Worm (Caenorhabditis elegans) whole organism, L2 larva: ENCODE results near the gene W02H5.19.

ENCODE experiments used
- C34F6.9 ChIP-seq: fragments of 150-350 bp; optimal IDR thresholded peaks from 2 replicates; lab custom pipeline; 2014; ENCODE audit warnings: missing biosample characterization, missing genetic modification characterization
- F13H6.1 ChIP-seq: sonication (generic microtip); optimal IDR thresholded peaks from 2 replicates; lab custom pipeline; 2016; ENCODE audit warnings: missing genetic modification characterization, missing compliant biosample characterization
- R02D3.7 ChIP-seq: fragments of 150-350 bp; optimal IDR thresholded peaks from 2 replicates; lab custom pipeline; 2014; ENCODE audit warnings: missing biosample characterization, missing genetic modification characterization
- Y55F3AM.14 ChIP-seq: fragments of 200-800 bp; sonication (Bioruptor generic); optimal IDR thresholded peaks from 2 replicates; lab custom pipeline; 2018; ENCODE audit warnings: mild to moderate bottlenecking, missing genetic modification characterization, missing compliant biosample characterization
- ZK546.5 ChIP-seq: sonication (generic microtip); optimal IDR thresholded peaks from 2 replicates; lab custom pipeline; 2017; ENCODE audit warnings: missing biosample characterization, missing genetic modification characterization
- alr-1 ChIP-seq: fragments of 150-350 bp; optimal IDR thresholded peaks from 2 replicates; lab custom pipeline; 2014; ENCODE audit warnings: missing biosample characterization, missing genetic modification characterization
- aly-2 ChIP-seq: fragments of 150-350 bp; optimal IDR thresholded peaks from 2 replicates; lab custom pipeline; 2014; ENCODE audit warnings: missing biosample characterization, missing genetic modification characterization
- ama-1 ChIP-seq: fragments of 150-350 bp; optimal IDR thresholded peaks from 2 replicates; lab custom pipeline; 2018; ENCODE audit warnings: inconsistent platforms
- blmp-1 ChIP-seq: sonication (generic microtip); optimal IDR thresholded peaks from 2 replicates; lab custom pipeline; 2017; ENCODE audit warnings: missing genetic modification characterization, mild to moderate bottlenecking, missing compliant biosample characterization, antibody characterized with exemption, moderate library complexity; ENCODE audit not compliant: insufficient read depth
- ceh-16 ChIP-seq: fragments of 150-350 bp; optimal IDR thresholded peaks from 2 replicates; lab custom pipeline; 2014; ENCODE audit warnings: missing biosample characterization, missing genetic modification characterization
- ceh-82 ChIP-seq: fragments of 150-350 bp; optimal IDR thresholded peaks from 2 replicates; lab custom pipeline; 2014; ENCODE audit warnings: missing biosample characterization, missing genetic modification characterization
- crh-2 ChIP-seq: sonication (generic microtip); optimal IDR thresholded peaks from 2 replicates; lab custom pipeline; 2017; ENCODE audit warnings: missing biosample characterization, missing genetic modification characterization
- dmd-4 ChIP-seq: sonication (generic microtip); optimal IDR thresholded peaks from 2 replicates; lab custom pipeline; 2017; ENCODE audit warnings: missing biosample characterization, missing genetic modification characterization
- egl-27 ChIP-seq: sonication (generic microtip); optimal IDR thresholded peaks from 3 replicates; lab custom pipeline; 2017; ENCODE audit warnings: missing biosample characterization, missing genetic modification reagents, missing genetic modification characterization
- elt-1 ChIP-seq: fragments of 150-350 bp; optimal IDR thresholded peaks from 2 replicates; lab custom pipeline; 2014; ENCODE audit warnings: missing biosample characterization, missing genetic modification characterization
- elt-3 ChIP-seq: sonication (generic microtip); optimal IDR thresholded peaks from 2 replicates; lab custom pipeline; 2017; ENCODE audit warnings: missing biosample characterization, missing genetic modification characterization
- fos-1 ChIP-seq: fragments of 150-350 bp; optimal IDR thresholded peaks from 2 replicates; lab custom pipeline; 2014; ENCODE audit warnings: missing biosample characterization, missing genetic modification characterization
- gmeb-1 ChIP-seq: fragments of 150-350 bp; optimal IDR thresholded peaks from 2 replicates; lab custom pipeline; 2014; ENCODE audit warnings: missing biosample characterization, missing genetic modification characterization
- lin-11 ChIP-seq: fragments of 150-350 bp; sonication (generic microtip); optimal IDR thresholded peaks from 2 replicates; lab custom pipeline; 2014; ENCODE audit warnings: missing biosample characterization, missing genetic modification characterization, inconsistent platforms, mixed read lengths
- lin-13 ChIP-seq: fragments of 150-350 bp; optimal IDR thresholded peaks from 2 replicates; lab custom pipeline; 2014; ENCODE audit warnings: missing biosample characterization, missing genetic modification reagents, missing genetic modification characterization
- lin-39 ChIP-seq: fragments of 150-350 bp; optimal IDR thresholded peaks from 2 replicates; lab custom pipeline; 2014; ENCODE audit warnings: missing biosample characterization, missing genetic modification reagents, missing genetic modification characterization
- lsy-2 ChIP-seq, 2 experiments: fragments of 150-350 bp in 1 of 2; sonication (generic microtip) in 1 of 2; optimal IDR thresholded peaks; 2 replicates each; lab custom pipeline; 2014 to 2017; ENCODE audit warnings: missing biosample characterization in 2 of 2, missing genetic modification characterization in 2 of 2
- mab-5 ChIP-seq: fragments of 150-350 bp; optimal IDR thresholded peaks from 2 replicates; lab custom pipeline; 2014; ENCODE audit warnings: missing biosample characterization, missing genetic modification characterization
- mbf-1 ChIP-seq: sonication (generic microtip); optimal IDR thresholded peaks from 2 replicates; lab custom pipeline; 2017; ENCODE audit warnings: missing biosample characterization, missing genetic modification characterization
- mdl-1 ChIP-seq, 2 experiments: fragments of 150-350 bp in 1 of 2; sonication (generic microtip) in 1 of 2; optimal IDR thresholded peaks; 2 replicates each; lab custom pipeline; 2017; ENCODE audit warnings: missing biosample characterization in 2 of 2, missing genetic modification characterization in 2 of 2
- nhr-10 ChIP-seq: sonication (generic microtip); optimal IDR thresholded peaks from 2 replicates; lab custom pipeline; 2017; ENCODE audit warnings: missing biosample characterization, missing genetic modification characterization
- nhr-11 ChIP-seq: fragments of 150-350 bp; optimal IDR thresholded peaks from 2 replicates; lab custom pipeline; 2014; ENCODE audit warnings: missing biosample characterization, missing genetic modification characterization
- nhr-12 ChIP-seq: fragments of 150-350 bp; optimal IDR thresholded peaks from 2 replicates; lab custom pipeline; 2014; ENCODE audit warnings: missing biosample characterization, missing genetic modification characterization
- nhr-129 ChIP-seq: fragments of 150-350 bp; optimal IDR thresholded peaks from 2 replicates; lab custom pipeline; 2014; ENCODE audit warnings: missing biosample characterization, missing genetic modification characterization
- nhr-21 ChIP-seq: fragments of 150-350 bp; optimal IDR thresholded peaks from 2 replicates; lab custom pipeline; 2014; ENCODE audit warnings: missing biosample characterization, missing genetic modification characterization
- nhr-23 ChIP-seq: fragments of 150-350 bp; optimal IDR thresholded peaks from 2 replicates; lab custom pipeline; 2014; ENCODE audit warnings: missing biosample characterization, missing genetic modification reagents, missing genetic modification characterization
- nhr-237 ChIP-seq: fragments of 150-350 bp; optimal IDR thresholded peaks from 2 replicates; lab custom pipeline; 2014; ENCODE audit warnings: missing biosample characterization, missing genetic modification characterization
- nhr-25 ChIP-seq: fragments of 150-350 bp; sonication (generic microtip); optimal IDR thresholded peaks from 3 replicates; lab custom pipeline; 2014; ENCODE audit warnings: missing biosample characterization, missing genetic modification characterization
- nhr-6 ChIP-seq: fragments of 150-350 bp; optimal IDR thresholded peaks from 2 replicates; lab custom pipeline; 2014; ENCODE audit warnings: missing biosample characterization, missing genetic modification characterization
- nhr-77 ChIP-seq: fragments of 150-350 bp; optimal IDR thresholded peaks from 2 replicates; lab custom pipeline; 2014; ENCODE audit warnings: missing biosample characterization, missing genetic modification characterization
- peb-1 ChIP-seq: fragments of 150-350 bp; optimal IDR thresholded peaks from 2 replicates; lab custom pipeline; 2014; ENCODE audit warnings: missing biosample characterization, missing genetic modification characterization
- sem-4 ChIP-seq: fragments of 150-350 bp; optimal IDR thresholded peaks from 2 replicates; lab custom pipeline; 2014; ENCODE audit warnings: missing biosample characterization, missing genetic modification reagents, missing genetic modification characterization
- skn-1 ChIP-seq: sonication (generic microtip); optimal IDR thresholded peaks from 2 replicates; lab custom pipeline; 2017; ENCODE audit warnings: missing biosample characterization, missing genetic modification characterization
- sma-3 ChIP-seq: sonication (generic microtip); optimal IDR thresholded peaks from 2 replicates; lab custom pipeline; 2016; ENCODE audit warnings: missing genetic modification reagents, missing genetic modification characterization, missing compliant biosample characterization
- sma-9 ChIP-seq, 2 experiments: fragments of 150-350 bp in 1 of 2; sonication (generic microtip) in 1 of 2; optimal IDR thresholded peaks; 2 replicates each; lab custom pipeline; 2014 to 2016; ENCODE audit warnings: missing genetic modification characterization in 2 of 2, mild to moderate bottlenecking in 1 of 2, missing biosample characterization in 1 of 2, missing compliant biosample characterization in 1 of 2, missing genetic modification reagents in 1 of 2, moderate library complexity in 1 of 2
- snpc-4 ChIP-seq: fragments of 150-350 bp; optimal IDR thresholded peaks from 2 replicates; lab custom pipeline; 2014; ENCODE audit warnings: missing biosample characterization, missing genetic modification characterization
- unc-39 ChIP-seq: fragments of 150-350 bp; optimal IDR thresholded peaks from 2 replicates; lab custom pipeline; 2014; ENCODE audit warnings: missing biosample characterization, missing genetic modification characterization
- unc-55 ChIP-seq: fragments of 150-350 bp; sonication (generic microtip); optimal IDR thresholded peaks from 3 replicates; lab custom pipeline; 2014; ENCODE audit warnings: missing biosample characterization, missing genetic modification reagents, missing genetic modification characterization
- unc-62 ChIP-seq: fragments of 150-350 bp; optimal IDR thresholded peaks from 2 replicates; lab custom pipeline; 2014; ENCODE audit warnings: missing biosample characterization, missing genetic modification reagents, missing genetic modification characterization
- zag-1 ChIP-seq: fragments of 150-350 bp; optimal IDR thresholded peaks from 2 replicates; lab custom pipeline; 2014; ENCODE audit warnings: missing biosample characterization, missing genetic modification characterization
- ztf-1 ChIP-seq: fragments of 200-800 bp; sonication (Bioruptor generic); conservative IDR thresholded peaks from 2 replicates; pipeline ENCODE4 v1.3.6; 2022; ENCODE audit warnings: missing genetic modification characterization, missing compliant biosample characterization
- ztf-11 ChIP-seq: sonication (generic microtip); optimal IDR thresholded peaks from 2 replicates; lab custom pipeline; 2017; ENCODE audit warnings: missing biosample characterization, missing genetic modification characterization
- ztf-4 ChIP-seq: fragments of 150-350 bp; optimal IDR thresholded peaks from 2 replicates; lab custom pipeline; 2014; ENCODE audit warnings: missing biosample characterization, missing genetic modification characterization

W02H5.19 gene

DNA sequence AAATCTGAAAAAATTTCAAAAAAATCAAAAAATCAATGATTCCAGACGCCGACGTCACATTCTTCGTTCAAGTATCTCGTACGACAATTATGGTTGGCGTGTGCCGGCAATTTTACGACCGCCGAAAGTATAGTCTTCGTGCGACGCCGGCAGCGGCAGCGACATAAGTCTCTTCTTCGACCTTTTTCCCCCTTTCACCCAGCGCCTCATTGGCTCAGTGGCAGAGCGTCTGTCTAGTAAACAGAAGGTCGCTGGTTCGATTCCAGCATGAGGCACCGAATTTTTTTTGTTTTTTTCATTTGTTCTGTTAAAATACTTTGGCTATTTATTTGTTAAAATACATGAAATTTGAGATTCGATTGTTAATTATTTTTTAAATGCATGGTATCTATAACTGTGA, 35.1 kb downstream of the W02H5.19 start:
- no peak for TF ChIP-seq aly-2 (tag; lab: Kevin White, UChicago)
- TF ChIP-seq ztf-4 (tag; lab: Kevin White, UChicago), result no peak
- TF ChIP-seq unc-62, result no peak
- TF ChIP-seq sma-3 (GFP tag; lab: Kevin White, UChicago), result no peak
- no peak for TF ChIP-seq nhr-237
- TF ChIP-seq dmd-4 (tag; lab: Kevin White, UChicago), result no peak
- no peak for TF ChIP-seq skn-1 (tag; lab: Kevin White, UChicago)
- no peak for TF ChIP-seq ceh-82 (tag; lab: Kevin White, UChicago)
- no peak for TF ChIP-seq elt-3 (tag; lab: Kevin White, UChicago)
- no peak for TF ChIP-seq alr-1 (tag; lab: Kevin White, UChicago)
- no peak for TF ChIP-seq nhr-21 (tag; lab: Kevin White, UChicago)
- TF ChIP-seq unc-55 (GFP tag; lab: Kevin White, UChicago), result peak; percentile 15
- TF ChIP-seq nhr-129 (tag; lab: Kevin White, UChicago), result peak; percentile 57
- peak; percentile 5 for TF ChIP-seq C34F6.9 (tag; lab: Kevin White, UChicago)
- TF ChIP-seq gmeb-1, result peak; percentile 18
- no peak for TF ChIP-seq mab-5 (tag; lab: Kevin White, UChicago)
- TF ChIP-seq lsy-2 (tag; optimal IDR thresholded peaks at IDR 0.05; lab: Kevin White, UChicago), result peak in 1 of 2 experiments; percentile 41
- TF ChIP-seq nhr-77 (tag; lab: Kevin White, UChicago), result no peak
- TF ChIP-seq lin-11 (tag; lab: Kevin White, UChicago), result no peak
- no peak for TF ChIP-seq zag-1 (tag; lab: Kevin White, UChicago)
- no peak for TF ChIP-seq lin-39
- TF ChIP-seq ZK546.5, result no peak
- no peak for TF ChIP-seq nhr-25 (tag; lab: Kevin White, UChicago)
- no peak for TF ChIP-seq Y55F3AM.14 (GFP tag; lab: Kevin White, UChicago)
- TF ChIP-seq R02D3.7 (tag; lab: Kevin White, UChicago), result no peak
- no peak for TF ChIP-seq ama-1
- no peak for TF ChIP-seq snpc-4 (tag; lab: Kevin White, UChicago)
- TF ChIP-seq egl-27 (tag; lab: Kevin White, UChicago), result no peak
- no peak for TF ChIP-seq nhr-10 (tag; lab: Kevin White, UChicago)
- TF ChIP-seq elt-1 (tag; lab: Kevin White, UChicago), result no peak
- TF ChIP-seq unc-39 (tag; lab: Kevin White, UChicago), result no peak
- TF ChIP-seq ceh-16 (tag; lab: Kevin White, UChicago), result no peak
- TF ChIP-seq sem-4 (tag; lab: Kevin White, UChicago), result no peak
- no peak for TF ChIP-seq peb-1 (tag; lab: Kevin White, UChicago)
- no peak for TF ChIP-seq ztf-1 (GFP tag; lab: Robert Waterston, UW)
- no peak for TF ChIP-seq mdl-1 (tag; optimal IDR thresholded peaks at IDR 0.05; lab: Kevin White, UChicago)
- TF ChIP-seq mbf-1 (tag; lab: Kevin White, UChicago), result no peak
- peak; percentile 4 for TF ChIP-seq sma-9 (GFP tag; optimal IDR thresholded peaks at IDR 0.05; lab: Kevin White, UChicago)
- TF ChIP-seq sma-9 (tag; optimal IDR thresholded peaks at IDR 0.05; lab: Kevin White, UChicago), result no peak
- TF ChIP-seq ztf-11 (tag; lab: Kevin White, UChicago), result no peak
- TF ChIP-seq lin-13 (GFP tag; lab: Kevin White, UChicago), result peak; percentile 57
- TF ChIP-seq nhr-23 (tag; lab: Kevin White, UChicago), result no peak
- no peak for TF ChIP-seq nhr-6 (tag; lab: Kevin White, UChicago)
- TF ChIP-seq nhr-11 (tag; lab: Kevin White, UChicago), result no peak
- no peak for TF ChIP-seq nhr-12 (tag; lab: Kevin White, UChicago)
- no peak for TF ChIP-seq blmp-1
- TF ChIP-seq fos-1 (tag; lab: Kevin White, UChicago), result peak; percentile 17
- peak; percentile 30 for TF ChIP-seq F13H6.1 (tag; lab: Kevin White, UChicago)
- peak; percentile 31 for TF ChIP-seq crh-2 (tag; lab: Kevin White, UChicago)
- TF ChIP-seq, all 48 proteins: peak for 10
